Worm (Caenorhabditis elegans): ENCODE data around the gene famh-161.

DNA sequence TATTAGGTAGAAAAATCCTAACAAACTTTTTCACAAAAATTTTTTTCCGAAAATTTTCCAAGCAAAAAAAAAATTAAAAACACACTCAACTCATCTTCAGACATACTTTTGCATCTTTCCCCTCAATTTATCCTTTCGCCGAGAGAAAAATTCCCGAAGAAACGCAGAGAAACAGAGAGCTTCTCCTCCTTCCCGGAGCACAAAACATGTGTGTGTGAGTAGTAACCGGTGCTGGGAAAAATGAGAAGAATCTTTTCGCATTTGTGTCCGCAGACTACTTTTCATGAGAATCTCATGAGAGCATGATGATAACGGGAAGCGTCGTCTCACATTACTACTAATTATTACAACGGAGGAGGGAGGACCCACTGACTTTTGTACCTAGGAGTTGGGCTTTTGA, 47.4 kb downstream of the famh-161 start:
- TF ChIP-seq elt-2 (tag; optimal IDR thresholded peaks at IDR 0.05): no peak
- no peak for TF ChIP-seq pag-3 (tag; optimal IDR thresholded peaks at IDR 0.05; ENCODE audit: borderline replicate concordance)
- TF ChIP-seq rnt-1 (tag; optimal IDR thresholded peaks at IDR 0.05): no peak
- no peak for TF ChIP-seq fax-1 (tag; optimal IDR thresholded peaks at IDR 0.05)
- no peak for TF ChIP-seq nfya-1 (tag; optimal IDR thresholded peaks at IDR 0.05)
- no peak for TF ChIP-seq unc-55 (GFP tag; optimal IDR thresholded peaks at IDR 0.05)
- TF ChIP-seq ceh-9 (tag; optimal IDR thresholded peaks at IDR 0.05): no peak
- TF ChIP-seq pha-4 (tag; optimal IDR thresholded peaks at IDR 0.05): no peak

Measured in whole organism, late embryonic.